Worm (Caenorhabditis elegans) whole organism, early embryonic: Measurements from ENCODE around the gene nhr-153.
"Not testable (repeated sequence)": the region's sequence is repeated elsewhere in the genome, so short reads cannot be mapped to it uniquely, and the experiment has no call there.

Experiments
- B0310.2 ChIP-seq: sonication (generic microtip); optimal IDR thresholded peaks from 2 replicates; lab custom pipeline; 2016; ENCODE audit warnings: mild to moderate bottlenecking, missing genetic modification characterization, missing compliant biosample characterization
- F13C5.2 ChIP-seq: sonication (generic microtip); optimal IDR thresholded peaks from 2 replicates; lab custom pipeline; 2017; ENCODE audit warnings: mild to moderate bottlenecking, missing genetic modification characterization, inconsistent platforms, missing compliant biosample characterization
- aly-1 ChIP-seq: sonication (generic microtip); optimal IDR thresholded peaks from 2 replicates; lab custom pipeline; 2016; ENCODE audit warnings: missing genetic modification characterization, missing compliant biosample characterization
- ama-1 ChIP-seq: fragments of 150-350 bp; optimal IDR thresholded peaks from 2 replicates; lab custom pipeline; 2014
- ceh-13 ChIP-seq: fragments of 200-800 bp; sonication (Bioruptor generic); optimal IDR thresholded peaks from 2 replicates; lab custom pipeline; 2018; ENCODE audit warnings: mild to moderate bottlenecking, missing genetic modification characterization, missing compliant biosample characterization
- ceh-36 ChIP-seq: sonication (generic microtip); optimal IDR thresholded peaks from 2 replicates; lab custom pipeline; 2016; ENCODE audit warnings: missing genetic modification characterization, inconsistent platforms, missing compliant biosample characterization
- ets-7 ChIP-seq: sonication (generic microtip); optimal IDR thresholded peaks from 2 replicates; lab custom pipeline; 2016; ENCODE audit warnings: missing genotype, missing genetic modification characterization, missing compliant biosample characterization
- flt-1 ChIP-seq: fragments of 200-800 bp; sonication (Bioruptor generic); IDR thresholded peaks from 2 replicates; pipeline ENCODE4 v1.3.6; 2022; ENCODE audit warnings: missing genetic modification characterization, missing compliant biosample characterization
- hmbx-1 ChIP-seq: sonication (generic microtip); optimal IDR thresholded peaks from 2 replicates; lab custom pipeline; 2016; ENCODE audit warnings: mild to moderate bottlenecking, missing genetic modification characterization, missing compliant biosample characterization
- hmg-4 ChIP-seq: fragments of 200-800 bp; sonication (Bioruptor generic); optimal IDR thresholded peaks from 2 replicates; lab custom pipeline; 2018; ENCODE audit warnings: mild to moderate bottlenecking, missing genetic modification characterization, missing compliant biosample characterization
- hnd-1 ChIP-seq: sonication (generic microtip); optimal IDR thresholded peaks from 2 replicates; lab custom pipeline; 2016; ENCODE audit warnings: missing genetic modification characterization, missing compliant biosample characterization
- pes-1 ChIP-seq: fragments of 200-800 bp; sonication (Bioruptor generic); IDR thresholded peaks from 2 replicates; pipeline ENCODE4 v1.3.6; 2022; ENCODE audit warnings: missing genetic modification reagents, missing genetic modification characterization, missing compliant biosample characterization
- scrt-1 ChIP-seq: fragments of 200-800 bp; sonication (Bioruptor generic); IDR thresholded peaks from 2 replicates; pipeline ENCODE4 v1.3.6; 2022; ENCODE audit warnings: missing genetic modification characterization, missing compliant biosample characterization
- sea-1 ChIP-seq: fragments of 200-800 bp; sonication (Bioruptor generic); conservative IDR thresholded peaks from 2 replicates; pipeline ENCODE4 v1.3.6; 2022; ENCODE audit warnings: missing genetic modification characterization, missing compliant biosample characterization
- tbx-11 ChIP-seq: fragments of 200-800 bp; sonication (Bioruptor generic); IDR thresholded peaks from 2 replicates; pipeline ENCODE4 v1.3.6; 2022; ENCODE audit warnings: missing genetic modification characterization, missing compliant biosample characterization
- tbx-37 ChIP-seq: fragments of 200-800 bp; sonication (Bioruptor generic); conservative IDR thresholded peaks from 2 replicates; pipeline ENCODE4 v1.3.6; 2022; ENCODE audit warnings: missing genetic modification reagents, missing genetic modification characterization, missing compliant biosample characterization
- tra-4 ChIP-seq: sonication (generic microtip); optimal IDR thresholded peaks from 2 replicates; lab custom pipeline; 2017; ENCODE audit warnings: missing genetic modification characterization, missing compliant biosample characterization

nhr-153 gene

ce11 chrV:12115150-12115549 is 11.1 kb downstream of the nhr-153 start:
- TF ChIP-seq scrt-1 (GFP tag; lab: Robert Waterston, UW) (no peak), tbx-37 (GFP tag; lab: Robert Waterston, UW) (no peak), flt-1 (GFP tag; lab: Robert Waterston, UW) (no peak), ceh-13 (no peak), tbx-11 (GFP tag; lab: Robert Waterston, UW) (no peak), tra-4 (no peak), aly-1 (no peak), hmg-4 (no peak), ceh-36 (no peak), ets-7 (tag; lab: Kevin White, UChicago) (no peak), B0310.2 (no peak), hmbx-1 (tag; lab: Kevin White, UChicago) (no peak), F13C5.2 (tag; lab: Kevin White, UChicago) (no peak)

- TF ChIP-seq scrt-1 (GFP tag; lab: Robert Waterston, UW): no peak
- no peak for TF ChIP-seq tbx-11 (GFP tag; lab: Robert Waterston, UW)
- no peak for TF ChIP-seq ama-1
- no peak for TF ChIP-seq ets-7 (tag; lab: Kevin White, UChicago)
These were observed 13.6 kb downstream of the nhr-153 start, which contains the start of gene C13C4.8 for ce11 chrV:12117567-12118053. C13C4.8 (plus strand) TSS chrV:12118003.

- TF ChIP-seq ama-1: no peak
- no peak for TF ChIP-seq ceh-36
- no peak for TF ChIP-seq hnd-1
These were observed 16.4 kb downstream of the nhr-153 start, which contains the start of gene C13C4.7 for ce11 chrV:12120381-12120780. C13C4.7 (minus strand) TSS chrV:12120481.

ce11 chrV:12121274-12121673 is 17.3 kb downstream of the nhr-153 start, which contains the start of gene C13C4.6:
C13C4.6 (plus strand) TSS chrV:12121574.
- TF ChIP-seq B0310.2: no peak
- no peak for TF ChIP-seq ceh-13
- no peak for TF ChIP-seq tbx-37 (GFP tag; lab: Robert Waterston, UW)
- no peak for TF ChIP-seq ceh-36
- no peak for TF ChIP-seq tra-4

DNA sequence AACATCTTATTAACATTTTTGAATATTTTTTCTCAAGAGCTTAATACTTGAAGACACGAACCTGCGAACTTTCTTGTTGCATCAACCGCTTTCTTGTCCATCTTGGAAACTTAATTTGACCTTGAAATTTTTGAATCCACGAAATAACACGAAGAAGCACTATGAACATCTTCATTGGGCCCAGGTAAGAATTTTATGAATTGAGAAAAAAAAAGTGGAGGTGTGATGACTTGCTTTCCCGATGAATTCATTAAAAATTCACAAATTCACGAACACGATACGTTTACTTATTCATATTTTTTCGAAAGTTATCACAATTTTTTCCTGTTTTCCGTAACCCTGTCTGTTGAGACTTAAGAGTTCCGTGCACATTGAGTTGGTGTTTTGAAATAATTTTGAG is 26.7 kb downstream of the nhr-153 start, which contains the start of gene C27A7.6:
C27A7.6 (minus strand) TSS at position 101 of the 400 bp plus-strand sequence.
- not testable (repeated sequence) for TF ChIP-seq B0310.2; F13C5.2 (tag; lab: Kevin White, UChicago); pes-1

- TF ChIP-seq hmbx-1 (tag; lab: Kevin White, UChicago); pes-1; tra-4: not testable (repeated sequence)
These were observed 27.1 kb downstream of the nhr-153 start, which contains the start of gene enpp-1 for ce11 chrV:12131157-12131556. enpp-1 (plus strand) TSS chrV:12131457.

ce11 chrV:12137942-12138341 is 33.9 kb downstream of the nhr-153 start:
- TF ChIP-seq ceh-36 (no peak), ets-7 (tag; lab: Kevin White, UChicago) (no peak), B0310.2 (no peak), tra-4 (no peak), hmg-4 (no peak), pes-1 (no peak), hnd-1 (no peak), tbx-37 (GFP tag; lab: Robert Waterston, UW) (no peak), flt-1 (GFP tag; lab: Robert Waterston, UW) (no peak), hmbx-1 (tag; lab: Kevin White, UChicago) (no peak), tbx-11 (GFP tag; lab: Robert Waterston, UW) (no peak), aly-1 (no peak), sea-1 (GFP tag; lab: Robert Waterston, UW) (no peak), ceh-13 (no peak), ama-1 (no peak), F13C5.2 (tag; lab: Kevin White, UChicago) (no peak), scrt-1 (GFP tag; lab: Robert Waterston, UW) (no peak)

- TF ChIP-seq B0310.2: no peak
- no peak for TF ChIP-seq F13C5.2 (tag; lab: Kevin White, UChicago)
- no peak for TF ChIP-seq flt-1 (GFP tag; lab: Robert Waterston, UW)
- no peak for TF ChIP-seq hmbx-1 (tag; lab: Kevin White, UChicago)
- no peak for TF ChIP-seq tra-4
- TF ChIP-seq ceh-36: no peak
- no peak for TF ChIP-seq ama-1
- TF ChIP-seq pes-1: no peak
- no peak for TF ChIP-seq ceh-13
- TF ChIP-seq scrt-1 (GFP tag; lab: Robert Waterston, UW): no peak
- TF ChIP-seq tbx-11 (GFP tag; lab: Robert Waterston, UW): no peak
- no peak for TF ChIP-seq aly-1
- no peak for TF ChIP-seq hnd-1
- TF ChIP-seq sea-1 (GFP tag; lab: Robert Waterston, UW): no peak
These were observed 36.6 kb downstream of the nhr-153 start, which contains the start of gene C27A7.3 for ce11 chrV:12140625-12141024. C27A7.3 (plus strand) TSS chrV:12140925.

DNA sequence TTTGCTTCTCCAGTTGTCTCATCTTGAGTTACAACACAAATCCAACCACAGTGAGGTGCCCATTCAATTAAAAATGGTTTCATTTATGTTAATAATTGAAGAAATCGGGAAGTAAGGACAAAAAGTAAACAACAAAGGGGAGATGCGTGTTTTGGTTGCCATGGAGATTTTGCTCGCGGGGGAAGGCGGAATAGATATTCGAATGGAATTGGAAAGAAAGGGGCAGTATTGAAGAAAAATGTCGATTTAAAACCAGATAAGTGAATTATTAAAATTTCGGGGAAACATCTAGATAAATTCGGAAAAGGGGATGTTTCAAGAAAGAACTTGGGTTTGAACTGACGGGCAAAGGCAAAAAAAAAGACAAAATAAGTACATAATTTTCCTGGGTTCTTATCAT is 46.6 kb downstream of the nhr-153 start, which contains the start of gene che-11:
che-11 (minus strand) TSS at position 101 of the 400 bp plus-strand sequence.
- no peak for TF ChIP-seq tra-4

DNA sequence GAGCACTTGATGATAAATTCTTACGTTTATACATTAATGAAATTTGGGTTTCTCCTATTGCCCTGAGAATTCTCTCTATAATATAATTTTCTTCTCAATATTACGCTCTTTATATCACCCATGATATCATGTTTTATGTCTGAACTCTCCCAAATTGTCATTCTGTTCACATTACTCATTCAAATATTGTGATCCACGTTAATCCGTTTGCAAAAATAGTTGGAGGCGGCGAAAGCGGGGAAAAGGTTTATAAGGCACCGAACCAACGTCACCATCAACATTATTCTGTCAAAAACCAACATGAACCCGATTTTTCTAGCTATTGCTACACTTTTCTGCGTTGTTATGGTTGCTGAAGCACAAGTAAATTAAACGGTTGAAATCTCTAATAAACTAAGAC is 48.8 kb downstream of the nhr-153 start, which contains the start of gene C27A7.8:
C27A7.8 (plus strand) TSS at position 301 of the 400 bp plus-strand sequence.
- TF ChIP-seq sea-1 (GFP tag; lab: Robert Waterston, UW) (no peak), ceh-13 (no peak), flt-1 (GFP tag; lab: Robert Waterston, UW) (no peak), tbx-37 (GFP tag; lab: Robert Waterston, UW) (no peak), pes-1 (no peak), tra-4 (no peak), hnd-1 (no peak), scrt-1 (GFP tag; lab: Robert Waterston, UW) (no peak), hmbx-1 (tag; lab: Kevin White, UChicago) (no peak), aly-1 (no peak), F13C5.2 (tag; lab: Kevin White, UChicago) (no peak), ets-7 (tag; lab: Kevin White, UChicago) (no peak)
